Fruit fly (Drosophila melanogaster): Measurements from ENCODE around the gene CG9215.

Gene CG9215

DNA sequence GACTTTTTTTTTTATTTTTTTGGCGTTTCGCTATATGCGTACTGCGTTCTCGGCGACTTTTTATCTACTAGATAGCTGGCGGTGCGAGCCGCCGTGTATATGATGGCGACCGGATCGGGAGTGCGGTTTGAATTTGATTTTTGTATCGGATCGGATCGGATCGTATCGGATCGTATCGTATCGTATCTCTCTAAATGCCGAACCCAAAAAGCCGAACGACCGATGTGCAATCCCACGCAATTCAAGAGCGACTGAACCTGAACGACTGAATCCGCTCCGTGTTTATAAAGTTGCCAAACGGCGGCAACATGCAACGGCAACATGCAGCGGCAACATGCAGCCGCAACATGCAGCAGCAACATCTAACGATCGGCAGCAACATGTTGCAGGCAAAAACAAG, 43.6 kb upstream of the CG9215 start:
- peak; percentile 25; the same call in 1 of the 3 replicates for TF ChIP-seq dysf (GFP tag; IDR thresholded peaks at IDR 0.05)
- TF ChIP-seq CG5953 (GFP tag; IDR thresholded peaks at IDR 0.05) = 0 out of 2 replicates have a peak, but pooled peaks have one; percentile 7
- peak; percentile 7 for TF ChIP-seq CG17829 (tag; optimal IDR thresholded peaks at IDR 0.05)
- TF ChIP-seq amos (GFP tag; IDR thresholded peaks at IDR 0.05; ENCODE audit: partially characterized antibody) = peak; percentile 60
- 0 out of 2 replicates have a peak, but pooled peaks have one; percentile 7 for TF ChIP-seq CG32772 (GFP tag; IDR thresholded peaks at IDR 0.05)
- TF ChIP-seq gro (GFP tag; optimal IDR thresholded peaks at IDR 0.05) = peak; percentile 49
- peak; percentile 35 for TF ChIP-seq CG17359 (tag; optimal IDR thresholded peaks at IDR 0.05)
- TF ChIP-seq Mad (GFP tag; optimal IDR thresholded peaks at IDR 0.05) = no peak
- TF ChIP-seq CG2202 (tag; optimal IDR thresholded peaks at IDR 0.05) = no peak
- peak; percentile 40; the same call in 1 of the 2 replicates for TF ChIP-seq CG17328 (GFP tag; IDR thresholded peaks at IDR 0.05)
- no peak for TF ChIP-seq CG6765 (GFP tag; optimal IDR thresholded peaks at IDR 0.05)
- peak; percentile 11 for TF ChIP-seq grau (tag; optimal IDR thresholded peaks at IDR 0.05)
- TF ChIP-seq so (GFP tag; IDR thresholded peaks at IDR 0.05) = peak; percentile 28; the same call in 1 of the 3 replicates
- TF ChIP-seq CG6791 (GFP tag; IDR thresholded peaks at IDR 0.05; ENCODE audit: partially characterized antibody) = peak; percentile 65
- TF ChIP-seq CG15601 (tag; optimal IDR thresholded peaks at IDR 0.05) = peak; percentile 11
- no peak for TF ChIP-seq CG1602 (GFP tag; optimal IDR thresholded peaks at IDR 0.05)
- TF ChIP-seq sug (tag; optimal IDR thresholded peaks at IDR 0.05) = peak; percentile 13
- peak; percentile 38; the same call in 1 of the 3 replicates for TF ChIP-seq CG7963 (GFP tag; IDR thresholded peaks at IDR 0.05; ENCODE audit: partially characterized antibody)
- TF ChIP-seq NK7.1 (GFP tag; optimal IDR thresholded peaks at IDR 0.05) = no peak
- peak; percentile 71; the same call in 2 of the 3 replicates for TF ChIP-seq Opbp (GFP tag; IDR thresholded peaks at IDR 0.05; ENCODE audit: partially characterized antibody)
- peak; percentile 55 for TF ChIP-seq oc (tag; optimal IDR thresholded peaks at IDR 0.05)
- TF ChIP-seq nau (GFP tag; optimal IDR thresholded peaks at IDR 0.05) = no peak
- peak; percentile 24 for TF ChIP-seq sd (tag; optimal IDR thresholded peaks at IDR 0.05)
- TF ChIP-seq tna (GFP tag; IDR thresholded peaks at IDR 0.05; ENCODE audit: partially characterized antibody) = peak; percentile 24; the same call in 1 of the 2 replicates
- peak; percentile 49; the same call in 1 of the 2 replicates for TF ChIP-seq sob (GFP tag; IDR thresholded peaks at IDR 0.05)
- peak; percentile 51; the same call in 1 of the 2 replicates for TF ChIP-seq bbx (GFP tag; IDR thresholded peaks at IDR 0.05; ENCODE audit: partially characterized antibody)
- peak; percentile 35; the same call in 1 of the 2 replicates for TF ChIP-seq CG13287 (GFP tag; IDR thresholded peaks at IDR 0.05; ENCODE audit: partially characterized antibody)
- TF ChIP-seq grn (GFP tag; optimal IDR thresholded peaks at IDR 0.05) = peak; percentile 97
- TF ChIP-seq Blimp-1 (GFP tag; optimal IDR thresholded peaks at IDR 0.05) = peak; percentile 2
- TF ChIP-seq eve (GFP tag; optimal IDR thresholded peaks at IDR 0.05) = no peak
- TF ChIP-seq crol (GFP tag; IDR thresholded peaks at IDR 0.05) = peak; percentile 9; the same call in 1 of the 2 replicates
- peak; percentile 98 for TF ChIP-seq Deaf1 (tag; optimal IDR thresholded peaks at IDR 0.05)
- TF ChIP-seq dmrt99B (tag; optimal IDR thresholded peaks at IDR 0.05) = peak; percentile 21
- peak; percentile 45 for TF ChIP-seq mirr (GFP tag; optimal IDR thresholded peaks at IDR 0.05)
- TF ChIP-seq Jarid2 (GFP tag; optimal IDR thresholded peaks at IDR 0.05) = peak; percentile 94
- 0 out of 2 replicates have a peak, but pooled peaks have one; percentile 8 for TF ChIP-seq Xrp1 (GFP tag; IDR thresholded peaks at IDR 0.05)
- no peak for TF ChIP-seq hkb (optimal IDR thresholded peaks at IDR 0.05)
- peak; percentile 23; the same call in 1 of the 2 replicates for TF ChIP-seq hkb (GFP tag; IDR thresholded peaks at IDR 0.05)
- peak; percentile 14; the same call in 1 of the 2 replicates for TF ChIP-seq CG10959 (GFP tag; IDR thresholded peaks at IDR 0.05)
- peak; percentile 11; the same call in 1 of the 3 replicates for TF ChIP-seq CG34224 (GFP tag; IDR thresholded peaks at IDR 0.05; ENCODE audit: partially characterized antibody)
- peak; percentile 19; the same call in 1 of the 2 replicates for TF ChIP-seq CG14014 (GFP tag; IDR thresholded peaks at IDR 0.05)
- TF ChIP-seq CG34376 (GFP tag; optimal IDR thresholded peaks at IDR 0.05) = peak; percentile 7
- TF ChIP-seq CG8290 (GFP tag; optimal IDR thresholded peaks at IDR 0.05) = peak; percentile 0
- peak in 1 of 2 experiments; percentile 57 for TF ChIP-seq CG8290 (tag; optimal IDR thresholded peaks at IDR 0.05)
- peak in 1 of 2 experiments; percentile 13 for TF ChIP-seq Trl (optimal IDR thresholded peaks at IDR 0.05)
- TF ChIP-seq Trl (GFP tag; optimal IDR thresholded peaks at IDR 0.05) = no peak
- TF ChIP-seq Rfx (GFP tag; IDR thresholded peaks at IDR 0.05) = peak; percentile 20; the same call in 1 of the 2 replicates
- TF ChIP-seq CG4707 (GFP tag; optimal IDR thresholded peaks at IDR 0.05) = no peak
- TF ChIP-seq ind (GFP tag; optimal IDR thresholded peaks at IDR 0.05) = no peak
- TF ChIP-seq CG7987 (GFP tag; optimal IDR thresholded peaks at IDR 0.05) = no peak

Data from whole organism, embryonic.